Worm (Caenorhabditis elegans) whole organism, L4 larva: ENCODE measurements around the gene T19D12.5.
A peak's percentile ranks its signal among the peaks of the same experiment; 100 is the strongest.

ENCODE experiments used
- F10B5.3 ChIP-seq: sonication (generic microtip); optimal IDR thresholded peaks from 2 replicates; lab custom pipeline; 2016; ENCODE audit warnings: mild to moderate bottlenecking, missing genetic modification characterization, missing compliant biosample characterization
- F37D6.2 ChIP-seq: sonication (generic microtip); optimal IDR thresholded peaks from 2 replicates; lab custom pipeline; 2016; ENCODE audit warnings: mild to moderate bottlenecking, missing genetic modification characterization, missing compliant biosample characterization
- F44E2.7 ChIP-seq: fragments of 200-800 bp; sonication (Bioruptor generic); IDR thresholded peaks from 2 replicates; pipeline ENCODE4 v2.1.2; 2022; ENCODE audit warnings: missing genetic modification characterization, missing compliant biosample characterization
- F49E8.2 ChIP-seq: sonication (generic microtip); optimal IDR thresholded peaks from 2 replicates; lab custom pipeline; 2016; ENCODE audit warnings: missing compliant biosample characterization, mild to moderate bottlenecking, missing genetic modification characterization, borderline replicate concordance
- R02D3.7 ChIP-seq: fragments of 150-350 bp; sonication (generic microtip); optimal IDR thresholded peaks from 3 replicates; lab custom pipeline; 2014; ENCODE audit warnings: missing biosample characterization, missing genetic modification characterization
- Y5F2A.4 ChIP-seq: fragments of 200-800 bp; sonication (Bioruptor generic); optimal IDR thresholded peaks from 2 replicates; lab custom pipeline; 2018; ENCODE audit warnings: mild to moderate bottlenecking, missing genetic modification characterization, missing compliant biosample characterization
- ZK546.5 ChIP-seq, 2 experiments: sonication (generic microtip); optimal IDR thresholded peaks; 2 replicates each; lab custom pipeline; 2017; ENCODE audit warnings: missing biosample characterization in 2 of 2, missing genetic modification characterization in 2 of 2
- aha-1 ChIP-seq: fragments of 150-350 bp; peaks from one replicate; lab custom pipeline; 2014; ENCODE audit warnings: missing biosample characterization, missing genetic modification characterization
- ceh-28 ChIP-seq: fragments of 150-350 bp; optimal IDR thresholded peaks from 2 replicates; lab custom pipeline; 2014; ENCODE audit warnings: missing biosample characterization, missing genetic modification reagents, missing genetic modification characterization
- ceh-82 ChIP-seq: sonication (generic microtip); optimal IDR thresholded peaks from 2 replicates; lab custom pipeline; 2017; ENCODE audit warnings: missing biosample characterization, missing genetic modification characterization
- daf-12 ChIP-seq: fragments of 150-350 bp; optimal IDR thresholded peaks from 2 replicates; lab custom pipeline; 2014; ENCODE audit warnings: missing biosample characterization, missing genetic modification reagents, missing genetic modification characterization
- daf-16 ChIP-seq, 3 experiments: sonication (generic microtip); optimal IDR thresholded peaks; 2 replicates each; lab custom pipeline; 2016 to 2017; ENCODE audit warnings: missing genetic modification characterization in 3 of 3, missing genetic modification reagents in 3 of 3, mild to moderate bottlenecking in 2 of 3, missing compliant biosample characterization in 2 of 3, missing biosample characterization in 1 of 3, moderate library complexity in 1 of 3
- dmd-6 ChIP-seq: fragments of 200-800 bp; sonication (Bioruptor generic); IDR thresholded peaks from 2 replicates; pipeline ENCODE4 v1.3.6; 2022; ENCODE audit warnings: missing genetic modification reagents, missing genetic modification characterization, missing compliant biosample characterization
- dmd-9 ChIP-seq: fragments of 200-800 bp; sonication (Bioruptor generic); IDR thresholded peaks from 2 replicates; pipeline ENCODE4 v1.3.6; 2022; ENCODE audit warnings: missing genetic modification reagents, missing genetic modification characterization, missing compliant biosample characterization
- dve-1 ChIP-seq: sonication (generic microtip); optimal IDR thresholded peaks from 2 replicates; lab custom pipeline; 2017; ENCODE audit warnings: antibody characterized with exemption, mild to moderate bottlenecking, missing genetic modification characterization, missing compliant biosample characterization; ENCODE audit not compliant: insufficient read depth
- fos-1 ChIP-seq: fragments of 150-350 bp; optimal IDR thresholded peaks from 2 replicates; lab custom pipeline; 2014; ENCODE audit warnings: missing biosample characterization, missing genetic modification characterization
- hlh-11 ChIP-seq: fragments of 200-800 bp; sonication (Bioruptor generic); optimal IDR thresholded peaks from 2 replicates; lab custom pipeline; 2018; ENCODE audit warnings: mild to moderate bottlenecking, missing genetic modification characterization, missing compliant biosample characterization
- jun-1 ChIP-seq: fragments of 150-350 bp; optimal IDR thresholded peaks from 2 replicates; lab custom pipeline; 2014; ENCODE audit warnings: missing biosample characterization, missing genetic modification reagents, missing genetic modification characterization
- lir-3 ChIP-seq: sonication (generic microtip); optimal IDR thresholded peaks from 2 replicates; lab custom pipeline; 2016; ENCODE audit warnings: mild to moderate bottlenecking, missing genetic modification characterization, missing compliant biosample characterization
- madf-5 ChIP-seq, 2 experiments: fragments of 200-800 bp; sonication (Bioruptor generic); IDR thresholded peaks; 2 replicates each; pipeline ENCODE4 v1.3.6; 2022; ENCODE audit warnings: missing compliant biosample characterization in 2 of 2, missing genetic modification characterization in 2 of 2
- madf-9 ChIP-seq: fragments of 200-800 bp; sonication (Bioruptor generic); conservative IDR thresholded peaks from 2 replicates; pipeline ENCODE4 v1.3.6; 2022; ENCODE audit warnings: missing genetic modification reagents, missing genetic modification characterization, missing compliant biosample characterization
- mxl-3 ChIP-seq: fragments of 200-800 bp; sonication (Bioruptor generic); optimal IDR thresholded peaks from 2 replicates; lab custom pipeline; 2018; ENCODE audit warnings: mild to moderate bottlenecking, missing genetic modification characterization, missing compliant biosample characterization
- nhr-28 ChIP-seq: fragments of 150-350 bp; optimal IDR thresholded peaks from 2 replicates; lab custom pipeline; 2014; ENCODE audit warnings: missing biosample characterization, missing genetic modification characterization
- nhr-41 ChIP-seq: fragments of 200-800 bp; sonication (Bioruptor generic); IDR thresholded peaks from 2 replicates; pipeline ENCODE4 v1.3.6; 2022; ENCODE audit warnings: missing genetic modification reagents, missing genetic modification characterization, missing compliant biosample characterization
- nhr-77 ChIP-seq: fragments of 150-350 bp; optimal IDR thresholded peaks from 2 replicates; lab custom pipeline; 2014; ENCODE audit warnings: missing biosample characterization, missing genetic modification characterization
- php-3 ChIP-seq: fragments of 200-800 bp; sonication (Bioruptor generic); IDR thresholded peaks from 2 replicates; pipeline ENCODE4 v1.3.6; 2022; ENCODE audit warnings: missing genetic modification reagents, missing genetic modification characterization, missing compliant biosample characterization
- pqm-1 ChIP-seq: sonication (generic microtip); optimal IDR thresholded peaks from 2 replicates; lab custom pipeline; 2017; ENCODE audit warnings: missing biosample characterization, missing genetic modification characterization
- saeg-2 ChIP-seq: fragments of 200-800 bp; sonication (Bioruptor generic); IDR thresholded peaks from 2 replicates; pipeline ENCODE4 v1.3.6; 2022; ENCODE audit warnings: missing genetic modification reagents, missing genetic modification characterization, missing compliant biosample characterization
- snpc-4 ChIP-seq: fragments of 150-350 bp; optimal IDR thresholded peaks from 2 replicates; lab custom pipeline; 2014; ENCODE audit warnings: missing biosample characterization, missing genetic modification characterization
- unc-62 ChIP-seq, 3 experiments: fragments of 150-350 bp in 1 of 3; sonication (generic microtip); optimal IDR thresholded peaks in 2 of 3; peaks in 1 of 3; 1 replicate in 1 of 3; 2 replicates in 2 of 3; lab custom pipeline; 2014 to 2017; ENCODE audit warnings: missing biosample characterization in 3 of 3, missing genetic modification characterization in 3 of 3, missing genetic modification reagents in 3 of 3, missing genotype in 1 of 3
- zfp-2 ChIP-seq: sonication (generic microtip); optimal IDR thresholded peaks from 2 replicates; lab custom pipeline; 2016; ENCODE audit warnings: mild to moderate bottlenecking, missing genetic modification characterization, missing compliant biosample characterization

The T19D12.5 gene

ce11 chrII:6681478-6681877, 45.4 kb upstream of the T19D12.5 start:
- TF ChIP-seq madf-9 (GFP tag; lab: Robert Waterston, UW), result no peak
- no peak for TF ChIP-seq F10B5.3 (tag; lab: Kevin White, UChicago)
- TF ChIP-seq nhr-28, result peak; percentile 50
- TF ChIP-seq ZK546.5 (tag; optimal IDR thresholded peaks at IDR 0.05; lab: Kevin White, UChicago), result no peak
- no peak for TF ChIP-seq F37D6.2 (tag; lab: Kevin White, UChicago)
- TF ChIP-seq nhr-77 (tag; lab: Kevin White, UChicago), result peak; percentile 18
- TF ChIP-seq pqm-1 (tag; lab: Kevin White, UChicago), result peak; percentile 72
- peak; percentile 58; the same call in 1 of the 2 replicates for TF ChIP-seq dmd-6 (GFP tag; lab: Robert Waterston, UW)

- TF ChIP-seq fos-1 (tag; lab: Kevin White, UChicago) (no peak), pqm-1 (tag; lab: Kevin White, UChicago) (no peak), mxl-3 (GFP tag; lab: Kevin White, UChicago) (no peak), nhr-77 (tag; lab: Kevin White, UChicago) (no peak), madf-5 (GFP tag; IDR thresholded peaks at IDR 0.05; lab: Robert Waterston, UW) (no peak), nhr-41 (GFP tag; lab: Robert Waterston, UW) (no peak)
- TF ChIP-seq, all 104 proteins: peak for 0
Observed at ce11 chrII:6679724-6680123, 43.7 kb upstream of the T19D12.5 start, which contains the start of gene ift-74. TSS of gene ift-74 (plus strand) at chrII:6680024.

ce11 chrII:6673894-6674293, 37.9 kb upstream of the T19D12.5 start, which contains the start of gene H43E16.1:
TSS of gene H43E16.1 (plus strand) at chrII:6674268.
- TF ChIP-seq nhr-77 (tag; lab: Kevin White, UChicago) (peak; percentile 32), F49E8.2 (no peak), lir-3 (tag; lab: Kevin White, UChicago) (no peak), F37D6.2 (tag; lab: Kevin White, UChicago) (no peak), daf-12 (tag; lab: Kevin White, UChicago) (no peak), nhr-28 (peak; percentile 63), pqm-1 (tag; lab: Kevin White, UChicago) (peak; percentile 80), php-3 (GFP tag; lab: Robert Waterston, UW) (peak; percentile 76), dmd-6 (GFP tag; lab: Robert Waterston, UW) (peak; percentile 79), daf-16 (GFP tag; optimal IDR thresholded peaks at IDR 0.05; lab: Kevin White, UChicago) (no peak), daf-16 (tag; optimal IDR thresholded peaks at IDR 0.05; lab: Kevin White, UChicago) (peak; percentile 57), F44E2.7 (GFP tag; lab: Robert Waterston, UW) (no peak), dmd-9 (GFP tag; lab: Robert Waterston, UW) (no peak), aha-1 (peak; percentile 41), hlh-11 (peak; percentile 23)

- no peak for TF ChIP-seq nhr-28
- TF ChIP-seq unc-62 (GFP tag; optimal IDR thresholded peaks at IDR 0.05 in 1 of 2; lab: Kevin White, UChicago), result peak in 1 of 2 experiments; percentile 96
- TF ChIP-seq unc-62 (tag; optimal IDR thresholded peaks at IDR 0.05; lab: Kevin White, UChicago), result no peak
- no peak for TF ChIP-seq ceh-28 (tag; lab: Kevin White, UChicago)
- no peak for TF ChIP-seq snpc-4 (tag; lab: Kevin White, UChicago)
- no peak for TF ChIP-seq ceh-82 (tag; lab: Kevin White, UChicago)
- TF ChIP-seq R02D3.7 (tag; lab: Kevin White, UChicago), result no peak
- TF ChIP-seq saeg-2 (GFP tag; lab: Robert Waterston, UW), result no peak
- no peak for TF ChIP-seq daf-12 (tag; lab: Kevin White, UChicago)
- TF ChIP-seq, all 104 proteins: peak for 1
Observed at ce11 chrII:6668496-6668895, 32.5 kb upstream of the T19D12.5 start.

ce11 chrII:6667534-6667933, 31.5 kb upstream of the T19D12.5 start:
- TF ChIP-seq Y5F2A.4 (GFP tag; lab: Kevin White, UChicago), result no peak
- peak in 1 of 2 experiments; percentile 92 for TF ChIP-seq unc-62 (GFP tag; optimal IDR thresholded peaks at IDR 0.05 in 1 of 2; lab: Kevin White, UChicago)
- no peak for TF ChIP-seq unc-62 (tag; optimal IDR thresholded peaks at IDR 0.05; lab: Kevin White, UChicago)

ce11 chrII:6666598-6666997, 30.6 kb upstream of the T19D12.5 start, which contains the start of gene T19D12.1:
TSS of gene T19D12.1 (plus strand) at chrII:6666898.
- TF ChIP-seq dve-1 (tag; lab: Kevin White, UChicago) (no peak), unc-62 (GFP tag; optimal IDR thresholded peaks at IDR 0.05 in 1 of 2; lab: Kevin White, UChicago) (peak in 1 of 2 experiments; percentile 0), unc-62 (tag; optimal IDR thresholded peaks at IDR 0.05; lab: Kevin White, UChicago) (no peak), jun-1 (tag; lab: Kevin White, UChicago) (no peak), pqm-1 (tag; lab: Kevin White, UChicago) (peak; percentile 25), dmd-6 (GFP tag; lab: Robert Waterston, UW) (peak; percentile 28; the same call in 1 of the 2 replicates), daf-16 (GFP tag; optimal IDR thresholded peaks at IDR 0.05; lab: Kevin White, UChicago) (no peak), daf-16 (tag; optimal IDR thresholded peaks at IDR 0.05; lab: Kevin White, UChicago) (peak; percentile 5), zfp-2 (tag; lab: Kevin White, UChicago) (no peak), F10B5.3 (tag; lab: Kevin White, UChicago) (no peak)
